Worm (Caenorhabditis elegans) whole organism, young adult: ENCODE results near the gene pas-2.

Source experiments
- F22D6.2 ChIP-seq: sonication (generic microtip); optimal IDR thresholded peaks from 2 replicates; lab custom pipeline; 2016; ENCODE audit warnings: mild to moderate bottlenecking, missing genetic modification characterization, missing compliant biosample characterization
- F37B4.10 ChIP-seq: fragments of 200-800 bp; sonication (Bioruptor generic); IDR thresholded peaks from 2 replicates; pipeline ENCODE4 v1.3.6; 2022; ENCODE audit warnings: missing genetic modification characterization, missing compliant biosample characterization
- ama-1 ChIP-seq, 3 experiments: fragments of 150-350 bp in 1 of 3; sonication (generic microtip) in 2 of 3; optimal IDR thresholded peaks; 2 replicates each; lab custom pipeline; 2014 to 2018; ENCODE audit warnings: missing biosample characterization in 2 of 3, missing genetic modification characterization in 2 of 3, missing genetic modification reagents in 2 of 3
- aptf-3 ChIP-seq: fragments of 200-800 bp; sonication (Bioruptor generic); IDR thresholded peaks from 2 replicates; pipeline ENCODE4 v1.3.6; 2022; ENCODE audit warnings: missing genetic modification characterization, missing compliant biosample characterization
- bed-1 ChIP-seq: fragments of 200-800 bp; sonication (Bioruptor generic); IDR thresholded peaks from 2 replicates; pipeline ENCODE4 v1.3.6; 2022; ENCODE audit warnings: missing genetic modification reagents, missing genetic modification characterization, missing compliant biosample characterization
- cebp-2 ChIP-seq: fragments of 200-800 bp; sonication (Bioruptor generic); IDR thresholded peaks from 2 replicates; pipeline ENCODE4 v1.3.6; 2022; ENCODE audit warnings: missing genetic modification characterization, missing compliant biosample characterization
- ceh-79 ChIP-seq: sonication (generic microtip); optimal IDR thresholded peaks from 2 replicates; lab custom pipeline; 2017; ENCODE audit warnings: mild to moderate bottlenecking, missing genetic modification characterization, missing compliant biosample characterization
- ekl-4 ChIP-seq: fragments of 200-800 bp; sonication (Bioruptor generic); IDR thresholded peaks from 2 replicates; pipeline ENCODE4 v1.3.6; 2022; ENCODE audit warnings: missing genetic modification reagents, missing genetic modification characterization, missing compliant biosample characterization
- gei-17 ChIP-seq: fragments of 200-800 bp; sonication (Bioruptor generic); optimal IDR thresholded peaks from 2 replicates; lab custom pipeline; 2018; ENCODE audit warnings: mild to moderate bottlenecking, missing genetic modification characterization, missing compliant biosample characterization
- hmg-20 ChIP-seq: fragments of 200-800 bp; sonication (Bioruptor generic); IDR thresholded peaks from 2 replicates; pipeline ENCODE4 v1.3.6; 2022; ENCODE audit warnings: missing genetic modification reagents, missing genetic modification characterization, missing compliant biosample characterization
- snpc-3.4 ChIP-seq: sonication (generic microtip); optimal IDR thresholded peaks from 2 replicates; lab custom pipeline; 2017; ENCODE audit warnings: missing genetic modification characterization, mild to moderate bottlenecking, missing compliant biosample characterization, antibody characterized with exemption, moderate library complexity, missing genotype, missing genetic modification reagents
- tlf-1 ChIP-seq: fragments of 200-800 bp; sonication (Bioruptor generic); optimal IDR thresholded peaks from 2 replicates; lab custom pipeline; 2018; ENCODE audit warnings: mild to moderate bottlenecking, missing genetic modification characterization, missing compliant biosample characterization

- TF ChIP-seq ekl-4: no peak
- TF ChIP-seq F22D6.2 (tag; lab: Kevin White, UChicago): no peak
- TF ChIP-seq F37B4.10 (GFP tag; lab: Robert Waterston, UW): no peak
- no peak for TF ChIP-seq ama-1 (optimal IDR thresholded peaks at IDR 0.05; lab: Kevin White, UChicago)
- no peak for TF ChIP-seq ama-1 (GFP tag; optimal IDR thresholded peaks at IDR 0.05; lab: Kevin White, UChicago)
- no peak for TF ChIP-seq ceh-79 (tag; lab: Kevin White, UChicago)
- no peak for TF ChIP-seq tlf-1 (GFP tag; lab: Kevin White, UChicago)
- TF ChIP-seq aptf-3 (GFP tag; lab: Robert Waterston, UW): no peak
- no peak for TF ChIP-seq gei-17 (GFP tag; lab: Kevin White, UChicago)
- TF ChIP-seq bed-1: no peak
- TF ChIP-seq snpc-3.4: no peak
- TF ChIP-seq hmg-20 (GFP tag; lab: Robert Waterston, UW): no peak
- no peak for TF ChIP-seq cebp-2 (GFP tag; lab: Robert Waterston, UW)
Measured at ce11 chrV:10726691-10727090, 43.5 kb upstream of the pas-2 start.
